Worm (Caenorhabditis elegans) whole organism, midembryonic: ENCODE measurements around the gene C14B9.8.

Experiments
- flt-1 ChIP-seq: fragments of 200-800 bp; sonication (Bioruptor generic); IDR thresholded peaks from 2 replicates; pipeline ENCODE4 v1.3.6; 2022; ENCODE audit warnings: missing genetic modification characterization, missing compliant biosample characterization
- tab-1 ChIP-seq: fragments of 200-800 bp; sonication (Bioruptor generic); IDR thresholded peaks from 2 replicates; pipeline ENCODE4 v1.3.6; 2022; ENCODE audit warnings: missing genetic modification characterization, missing compliant biosample characterization
- ztf-23 ChIP-seq: fragments of 200-800 bp; sonication (Bioruptor generic); IDR thresholded peaks from 2 replicates; pipeline ENCODE4 v1.3.6; 2022; ENCODE audit warnings: missing genetic modification reagents, missing genetic modification characterization, missing compliant biosample characterization
- ztf-29 ChIP-seq: fragments of 200-800 bp; sonication (Bioruptor generic); IDR thresholded peaks from 2 replicates; pipeline ENCODE4 v1.3.6; 2022; ENCODE audit warnings: missing genetic modification reagents, missing genetic modification characterization, missing compliant biosample characterization

DNA sequence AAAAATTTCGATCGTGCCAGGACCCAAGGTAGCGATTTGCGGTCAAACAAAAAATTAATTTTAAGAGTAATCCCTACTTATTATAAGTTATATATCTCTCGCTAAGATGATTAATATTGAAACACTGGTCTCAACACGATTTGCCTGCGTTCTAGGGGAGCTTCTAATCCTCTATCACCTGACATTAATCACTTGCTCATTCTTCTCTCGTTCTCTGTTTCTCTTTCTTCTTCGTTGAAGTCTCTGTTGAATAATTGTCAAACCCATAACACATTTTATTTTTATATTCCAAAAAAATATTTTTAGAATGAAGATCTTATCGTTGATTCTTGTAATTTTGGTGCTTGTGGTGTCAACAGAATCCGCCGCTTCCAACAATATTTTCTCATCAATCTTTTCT is 10.7 kb upstream of the C14B9.8 start, which contains the start of gene D2007.1:
- no peak for TF ChIP-seq tab-1 (GFP tag; lab: Robert Waterston, UW)
- no peak for TF ChIP-seq ztf-23
- no peak for TF ChIP-seq ztf-29 (GFP tag; lab: Robert Waterston, UW)
- no peak for TF ChIP-seq flt-1
